Worm (Caenorhabditis elegans) whole organism, L3 larva: ENCODE data around the gene rpb-8.

Experiments used
- egl-27 ChIP-seq: sonication (generic microtip); optimal IDR thresholded peaks from 4 replicates; lab custom pipeline; 2017; ENCODE audit warnings: missing biosample characterization, missing genetic modification reagents, missing genetic modification characterization
- lin-39 ChIP-seq: fragments of 150-350 bp; optimal IDR thresholded peaks from 2 replicates; lab custom pipeline; 2018; ENCODE audit warnings: missing biosample characterization, missing genetic modification reagents, missing genetic modification characterization
- skn-1 ChIP-seq: fragments of 150-350 bp; optimal IDR thresholded peaks from 2 replicates; lab custom pipeline; 2014; ENCODE audit warnings: missing biosample characterization, missing genetic modification characterization
- snpc-4 ChIP-seq: fragments of 150-350 bp; optimal IDR thresholded peaks from 2 replicates; lab custom pipeline; 2014; ENCODE audit warnings: missing biosample characterization, missing genetic modification characterization
- unc-62 ChIP-seq: fragments of 150-350 bp; sonication (generic microtip); optimal IDR thresholded peaks from 4 replicates; lab custom pipeline; 2014; ENCODE audit warnings: missing biosample characterization, missing genetic modification reagents, missing genetic modification characterization

DNA sequence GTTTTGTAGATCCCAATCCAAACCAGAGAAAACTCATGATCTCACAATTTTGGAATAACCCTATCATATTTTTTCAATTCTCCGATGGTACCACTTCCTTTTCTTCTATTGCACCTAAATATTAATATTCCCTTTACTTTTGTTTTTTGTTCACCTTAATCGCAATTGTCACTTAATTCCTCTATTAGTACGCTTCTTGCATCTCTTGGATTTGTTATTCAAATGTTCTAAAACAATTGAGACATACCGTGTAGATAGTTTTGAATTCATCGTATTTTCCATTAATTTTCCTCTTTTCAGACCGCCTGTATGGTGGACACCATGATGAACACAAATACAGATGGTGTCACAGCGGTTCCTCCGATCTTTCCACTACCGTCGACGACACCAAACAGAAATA is 34.0 kb upstream of the rpb-8 start, which contains the start of gene flh-2:
- TF ChIP-seq egl-27 (tag; lab: Kevin White, UChicago) (no peak), unc-62 (GFP tag; lab: Kevin White, UChicago) (no peak), lin-39 (tag; lab: Kevin White, UChicago) (no peak), skn-1 (tag; lab: Kevin White, UChicago) (no peak), snpc-4 (tag; lab: Kevin White, UChicago) (no peak)
